Fruit fly (Drosophila melanogaster): Measurements from ENCODE around the gene CG18547.

The CG18547 gene

dm6 chr3R:11962739-11963214, 17.4 kb downstream of the CG18547 start, which contains the start of the genes CG3281 and aurA (continued):
- peak; percentile 25; the same call in 1 of the 2 replicates for TF ChIP-seq ranshi (GFP tag; IDR thresholded peaks at IDR 0.05)
- no peak for TF ChIP-seq chm (GFP tag; IDR thresholded peaks at IDR 0.05)
- TF ChIP-seq CG9215 (GFP tag; IDR thresholded peaks at IDR 0.05) = peak; percentile 84
- TF ChIP-seq CG30403 (GFP tag; optimal IDR thresholded peaks at IDR 0.05) = peak; percentile 89
- TF ChIP-seq CG13424 (tag; optimal IDR thresholded peaks at IDR 0.05) = peak; percentile 79
- TF ChIP-seq CG7556 (GFP tag; optimal IDR thresholded peaks at IDR 0.05) = peak; percentile 54
- peak; percentile 80 for TF ChIP-seq shn (GFP tag; optimal IDR thresholded peaks at IDR 0.05)
- TF ChIP-seq CG16815 (GFP tag; optimal IDR thresholded peaks at IDR 0.05) = peak; percentile 64
- TF ChIP-seq CG9876 (GFP tag; optimal IDR thresholded peaks at IDR 0.05) = peak; percentile 68
- TF ChIP-seq Tbp (GFP tag; optimal IDR thresholded peaks at IDR 0.05) = peak; percentile 25
- TF ChIP-seq Max (GFP tag; optimal IDR thresholded peaks at IDR 0.05) = peak; percentile 69
- peak; percentile 99 for TF ChIP-seq CG3995 (GFP tag; optimal IDR thresholded peaks at IDR 0.05)
- TF ChIP-seq CG4360 (GFP tag; IDR thresholded peaks at IDR 0.05) = no peak
- TF ChIP-seq CG32532 (GFP tag; IDR thresholded peaks at IDR 0.05) = peak; percentile 72
- TF ChIP-seq Mrtf (GFP tag; IDR thresholded peaks at IDR 0.05) = no peak
- peak; percentile 49; the same call in 1 of the 3 replicates for TF ChIP-seq tgo (GFP tag; IDR thresholded peaks at IDR 0.05)
- no peak for TF ChIP-seq oc (tag; optimal IDR thresholded peaks at IDR 0.05)
- peak; percentile 65 for TF ChIP-seq nerfin-1 (tag; optimal IDR thresholded peaks at IDR 0.05)
- peak; percentile 57 for TF ChIP-seq ems (GFP tag; optimal IDR thresholded peaks at IDR 0.05)
- peak; percentile 76 for TF ChIP-seq CG9727 (GFP tag; optimal IDR thresholded peaks at IDR 0.05)
- peak; percentile 70 for TF ChIP-seq CG33213 (GFP tag; optimal IDR thresholded peaks at IDR 0.05)
- TF ChIP-seq Lim3 (GFP tag; IDR thresholded peaks at IDR 0.05) = no peak
- peak; percentile 66 for TF ChIP-seq HmgZ (tag; optimal IDR thresholded peaks at IDR 0.05)
- no peak for TF ChIP-seq BtbVII (GFP tag; optimal IDR thresholded peaks at IDR 0.05)
- peak; percentile 19; the same call in 1 of the 2 replicates for TF ChIP-seq Poxn (GFP tag; IDR thresholded peaks at IDR 0.05)
- no peak for TF ChIP-seq CG11696 (GFP tag; IDR thresholded peaks at IDR 0.05)
- TF ChIP-seq fd102C (GFP tag; optimal IDR thresholded peaks at IDR 0.05) = no peak
- TF ChIP-seq wek (GFP tag; optimal IDR thresholded peaks at IDR 0.05) = no peak
- no peak for TF ChIP-seq usp (GFP tag; optimal IDR thresholded peaks at IDR 0.05)
- TF ChIP-seq prd (optimal IDR thresholded peaks at IDR 0.05) = no peak
- peak; percentile 74 for TF ChIP-seq prd (GFP tag; IDR thresholded peaks at IDR 0.05)
- peak; percentile 81 for TF ChIP-seq CG4404 (GFP tag; IDR thresholded peaks at IDR 0.05)
- TF ChIP-seq Deaf1 (tag; optimal IDR thresholded peaks at IDR 0.05) = no peak
- TF ChIP-seq bigmax (GFP tag; optimal IDR thresholded peaks at IDR 0.05) = no peak
- peak; percentile 51; the same call in 1 of the 2 replicates for TF ChIP-seq Xrp1 (GFP tag; IDR thresholded peaks at IDR 0.05)
- peak; percentile 78 for TF ChIP-seq gem (tag; optimal IDR thresholded peaks at IDR 0.05)
- no peak for TF ChIP-seq CG4854 (GFP tag; optimal IDR thresholded peaks at IDR 0.05)
- peak; percentile 18 for TF ChIP-seq HHEX (GFP tag; optimal IDR thresholded peaks at IDR 0.05)
- peak; percentile 61 for TF ChIP-seq vvl (GFP tag; IDR thresholded peaks at IDR 0.05)
- no peak for TF ChIP-seq sim (GFP tag; IDR thresholded peaks at IDR 0.05)
- no peak for TF ChIP-seq eve (GFP tag; optimal IDR thresholded peaks at IDR 0.05)
- peak; percentile 75 for TF ChIP-seq Nf-YC (tag; optimal IDR thresholded peaks at IDR 0.05)
- TF ChIP-seq CG12391 (tag; optimal IDR thresholded peaks at IDR 0.05) = peak; percentile 86
- no peak for TF ChIP-seq dati (GFP tag; IDR thresholded peaks at IDR 0.05)
- TF ChIP-seq Dp (GFP tag; optimal IDR thresholded peaks at IDR 0.05) = peak; percentile 86
- TF ChIP-seq zen2 (GFP tag; IDR thresholded peaks at IDR 0.05; ENCODE audit: partially characterized antibody) = peak; percentile 84
- TF ChIP-seq MBD-R2 (GFP tag; IDR thresholded peaks at IDR 0.05) = peak; percentile 71
- no peak for TF ChIP-seq NK7.1 (GFP tag; optimal IDR thresholded peaks at IDR 0.05)
- TF ChIP-seq Hey (tag; optimal IDR thresholded peaks at IDR 0.05) = no peak
- TF ChIP-seq CG12155 (GFP tag; optimal IDR thresholded peaks at IDR 0.05) = peak; percentile 76
- peak; percentile 80 for TF ChIP-seq CG3281 (GFP tag; optimal IDR thresholded peaks at IDR 0.05)
- 0 out of 2 replicates have a peak, but pooled peaks have one; percentile 24 for TF ChIP-seq H2.0 (GFP tag; IDR thresholded peaks at IDR 0.05)
